Fruit fly (Drosophila melanogaster) S2 (cell line): ENCODE results near the gene Zip99C.

Experiments used
- CG8478 ChIP-seq: fragments of >200 bp; optimal IDR thresholded peaks from 2 replicates; lab custom pipeline; 2018
- CTCF ChIP-seq, 2 experiments: fragments of >200 bp; optimal IDR thresholded peaks; 2 replicates each; lab custom pipeline; 2018

DNA sequence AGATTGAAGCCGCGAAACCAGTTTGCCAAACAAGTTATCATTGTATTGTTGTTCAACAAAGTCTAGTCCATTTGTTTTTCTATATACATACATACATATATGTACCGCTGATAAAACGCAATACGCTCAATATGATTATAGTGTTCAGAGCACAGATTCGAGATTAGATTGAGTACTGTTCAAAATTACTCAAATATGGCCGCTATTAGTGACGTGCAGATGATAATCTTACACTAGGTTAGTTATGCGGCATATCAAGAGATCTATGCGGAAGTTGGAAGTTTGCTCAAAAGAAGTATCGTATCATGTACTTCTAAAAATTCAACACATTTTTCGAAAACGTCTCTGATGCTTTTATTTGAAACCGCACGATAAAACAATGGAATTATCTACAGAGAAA is 800 bp downstream of the Zip99C start:
- TF ChIP-seq CG8478 (lab: Kevin White, UChicago) (no peak), CTCF (optimal IDR thresholded peaks at IDR 0.05; lab: Kevin White, UChicago) (no peak)
